Worm (Caenorhabditis elegans) whole organism, early embryonic: ENCODE data around the gene rin-1.

Experiments
- F13C5.2 ChIP-seq: sonication (generic microtip); optimal IDR thresholded peaks from 2 replicates; lab custom pipeline; 2017; ENCODE audit warnings: mild to moderate bottlenecking, missing genetic modification characterization, inconsistent platforms, missing compliant biosample characterization
- ama-1 ChIP-seq: fragments of 150-350 bp; optimal IDR thresholded peaks from 2 replicates; lab custom pipeline; 2014
- ceh-13 ChIP-seq: fragments of 200-800 bp; sonication (Bioruptor generic); optimal IDR thresholded peaks from 2 replicates; lab custom pipeline; 2018; ENCODE audit warnings: mild to moderate bottlenecking, missing genetic modification characterization, missing compliant biosample characterization
- ets-7 ChIP-seq: sonication (generic microtip); optimal IDR thresholded peaks from 2 replicates; lab custom pipeline; 2016; ENCODE audit warnings: missing genotype, missing genetic modification characterization, missing compliant biosample characterization
- flt-1 ChIP-seq: fragments of 200-800 bp; sonication (Bioruptor generic); IDR thresholded peaks from 2 replicates; pipeline ENCODE4 v1.3.6; 2022; ENCODE audit warnings: missing genetic modification characterization, missing compliant biosample characterization
- hmg-4 ChIP-seq: fragments of 200-800 bp; sonication (Bioruptor generic); optimal IDR thresholded peaks from 2 replicates; lab custom pipeline; 2018; ENCODE audit warnings: mild to moderate bottlenecking, missing genetic modification characterization, missing compliant biosample characterization
- pes-1 ChIP-seq: fragments of 200-800 bp; sonication (Bioruptor generic); IDR thresholded peaks from 2 replicates; pipeline ENCODE4 v1.3.6; 2022; ENCODE audit warnings: missing genetic modification reagents, missing genetic modification characterization, missing compliant biosample characterization
- tbx-11 ChIP-seq: fragments of 200-800 bp; sonication (Bioruptor generic); IDR thresholded peaks from 2 replicates; pipeline ENCODE4 v1.3.6; 2022; ENCODE audit warnings: missing genetic modification characterization, missing compliant biosample characterization

DNA sequence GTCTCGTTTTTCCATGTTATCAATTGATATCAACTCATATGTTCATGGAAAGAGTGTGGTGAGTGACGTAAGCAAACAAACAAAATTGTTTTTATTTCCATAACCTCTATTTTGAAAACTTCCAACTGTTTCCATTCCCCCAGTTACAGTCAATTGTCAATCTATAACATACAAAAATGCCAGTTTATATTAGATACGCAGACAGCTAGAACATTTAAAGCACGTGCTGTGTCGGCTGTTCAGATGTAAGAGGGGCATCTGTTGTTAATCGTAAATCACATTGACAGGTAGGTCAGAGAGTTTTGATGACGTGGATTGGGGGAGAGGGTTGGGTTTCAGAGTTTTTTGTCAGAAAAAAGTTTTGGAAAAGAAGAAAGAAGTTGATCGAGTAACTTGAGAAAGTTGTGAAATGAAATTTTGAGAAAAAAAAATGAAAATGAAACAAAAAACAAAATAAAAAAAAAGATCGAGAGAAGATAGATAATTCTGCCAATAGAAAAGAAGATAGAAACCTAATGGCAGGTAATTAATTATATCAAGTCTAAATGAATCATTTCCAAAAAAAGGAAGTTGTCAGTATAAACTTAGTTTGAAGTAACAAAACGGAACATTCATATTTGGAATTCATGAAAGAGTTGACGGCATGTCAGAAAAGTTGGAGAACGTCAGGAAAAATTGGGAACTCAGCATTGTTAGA lies 33.3 kb upstream of the rin-1 start:
- TF ChIP-seq hmg-4 (GFP tag; lab: Kevin White, UChicago) (no peak), pes-1 (GFP tag; lab: Robert Waterston, UW) (no peak), F13C5.2 (no peak), flt-1 (GFP tag; lab: Robert Waterston, UW) (no peak), ets-7 (no peak), ama-1 (lab: Kevin White, UChicago) (no peak), tbx-11 (GFP tag; lab: Robert Waterston, UW) (no peak), ceh-13 (GFP tag; lab: Kevin White, UChicago) (no peak)
